Fruit fly (Drosophila melanogaster): ENCODE measurements around the gene fal.

fal gene

dm6 chr3L:19329499-19329898, 35.1 kb downstream of the fal start:
- TF ChIP-seq net (GFP tag; optimal IDR thresholded peaks at IDR 0.05): peak; percentile 36
- TF ChIP-seq lz (GFP tag; optimal IDR thresholded peaks at IDR 0.05): no peak
- no peak for TF ChIP-seq cyc (GFP tag; optimal IDR thresholded peaks at IDR 0.05)
- TF ChIP-seq CG6792 (GFP tag; optimal IDR thresholded peaks at IDR 0.05): peak; percentile 53
- peak; percentile 77 for TF ChIP-seq CG4318 (GFP tag; optimal IDR thresholded peaks at IDR 0.05)
- TF ChIP-seq Eip93F (GFP tag; optimal IDR thresholded peaks at IDR 0.05): no peak
- no peak for TF ChIP-seq vri (GFP tag; optimal IDR thresholded peaks at IDR 0.05)
- TF ChIP-seq CG10669 (GFP tag; optimal IDR thresholded peaks at IDR 0.05): no peak
- no peak for TF ChIP-seq Sox15 (GFP tag; optimal IDR thresholded peaks at IDR 0.05)
- TF ChIP-seq dsx (GFP tag; optimal IDR thresholded peaks at IDR 0.05; ENCODE audit: poor library complexity, severe bottlenecking): no peak
- peak; percentile 53 for TF ChIP-seq achi (GFP tag; optimal IDR thresholded peaks at IDR 0.05)
- TF ChIP-seq salr (GFP tag; optimal IDR thresholded peaks at IDR 0.05): peak in 1 of 2 experiments; percentile 37
- TF ChIP-seq topi (GFP tag; optimal IDR thresholded peaks at IDR 0.05): no peak
- no peak for TF ChIP-seq esn (GFP tag; optimal IDR thresholded peaks at IDR 0.05)
- TF ChIP-seq CG7368 (GFP tag; optimal IDR thresholded peaks at IDR 0.05): peak; percentile 11
- TF ChIP-seq Sox14 (GFP tag; optimal IDR thresholded peaks at IDR 0.05): no peak
- TF ChIP-seq CG11294 (GFP tag; IDR thresholded peaks at IDR 0.05): peak; percentile 22; the same call in 1 of the 2 replicates
- no peak for TF ChIP-seq Blimp-1 (GFP tag; optimal IDR thresholded peaks at IDR 0.05)
- TF ChIP-seq fd85E (GFP tag; optimal IDR thresholded peaks at IDR 0.05): no peak
- TF ChIP-seq Lpt (GFP tag; optimal IDR thresholded peaks at IDR 0.05): peak; percentile 66
- peak; percentile 7 for TF ChIP-seq CG34406 (GFP tag; optimal IDR thresholded peaks at IDR 0.05)
- no peak for TF ChIP-seq Sox102F (GFP tag; optimal IDR thresholded peaks at IDR 0.05)
- peak; percentile 83 for TF ChIP-seq Hr4 (GFP tag; optimal IDR thresholded peaks at IDR 0.05)
- TF ChIP-seq CG8119 (GFP tag; IDR thresholded peaks at IDR 0.05): peak; percentile 77
- no peak for TF ChIP-seq CG6854 (GFP tag; optimal IDR thresholded peaks at IDR 0.05)
- TF ChIP-seq CG3032 (tag; optimal IDR thresholded peaks at IDR 0.05): no peak
- no peak for TF ChIP-seq Hr39 (GFP tag; optimal IDR thresholded peaks at IDR 0.05)
- peak; percentile 86 for TF ChIP-seq dac (GFP tag; optimal IDR thresholded peaks at IDR 0.05)
- TF ChIP-seq Eip75B (GFP tag; optimal IDR thresholded peaks at IDR 0.05): peak; percentile 37
- no peak for TF ChIP-seq CG11762 (GFP tag; optimal IDR thresholded peaks at IDR 0.05; ENCODE audit: insufficient read depth)
- no peak for TF ChIP-seq CG1621 (tag; optimal IDR thresholded peaks at IDR 0.05)
- no peak for TF ChIP-seq fkh (GFP tag; optimal IDR thresholded peaks at IDR 0.05)
- 0 out of 3 replicates have a peak, but pooled peaks have one; percentile 6 for TF ChIP-seq CG6163 (GFP tag; IDR thresholded peaks at IDR 0.05)
- no peak for TF ChIP-seq CG11902 (GFP tag; optimal IDR thresholded peaks at IDR 0.05)
- TF ChIP-seq CG10631 (GFP tag; optimal IDR thresholded peaks at IDR 0.05): no peak
- peak; percentile 82 for TF ChIP-seq CG15336 (GFP tag; IDR thresholded peaks at IDR 0.05)
- peak; percentile 51 for TF ChIP-seq svp (GFP tag)
- peak; percentile 20 for TF ChIP-seq CG8319 (GFP tag; optimal IDR thresholded peaks at IDR 0.05)
- peak; percentile 58 for TF ChIP-seq OdsH (GFP tag; optimal IDR thresholded peaks at IDR 0.05)
- TF ChIP-seq CG32006 (GFP tag; optimal IDR thresholded peaks at IDR 0.05): peak; percentile 94
- no peak for TF ChIP-seq CG6808 (GFP tag; optimal IDR thresholded peaks at IDR 0.05)
- TF ChIP-seq Hr38 (GFP tag; optimal IDR thresholded peaks at IDR 0.05): no peak
- no peak for TF ChIP-seq CG9139 (GFP tag; optimal IDR thresholded peaks at IDR 0.05)
- peak; percentile 85 for TF ChIP-seq Eip78C (GFP tag)
- TF ChIP-seq Ets96B (tag; optimal IDR thresholded peaks at IDR 0.05): no peak
- no peak for TF ChIP-seq CG31627 (GFP tag; optimal IDR thresholded peaks at IDR 0.05)
- TF ChIP-seq CG8632 (GFP tag; optimal IDR thresholded peaks at IDR 0.05): peak; percentile 17
- TF ChIP-seq pdm3 (GFP tag; optimal IDR thresholded peaks at IDR 0.05): peak; percentile 48
- peak; percentile 22 for TF ChIP-seq acj6 (GFP tag; optimal IDR thresholded peaks at IDR 0.05)
- TF ChIP-seq CG6276 (GFP tag; optimal IDR thresholded peaks at IDR 0.05): peak; percentile 75
- TF ChIP-seq eg (GFP tag; IDR thresholded peaks at IDR 0.05): peak; percentile 80
- TF ChIP-seq CG16779 (tag; optimal IDR thresholded peaks at IDR 0.05): no peak
- no peak for TF ChIP-seq fd59A (GFP tag; optimal IDR thresholded peaks at IDR 0.05)
